Worm (Caenorhabditis elegans) whole organism, L1 larva: ENCODE measurements around the gene twk-45.

Experiments
- C16A3.4 ChIP-seq: fragments of 150-350 bp; optimal IDR thresholded peaks from 2 replicates; lab custom pipeline; 2014; ENCODE audit warnings: missing biosample characterization, missing genetic modification characterization
- alr-1 ChIP-seq: fragments of 200-800 bp; sonication (Bioruptor generic); optimal IDR thresholded peaks from 2 replicates; lab custom pipeline; 2018; ENCODE audit warnings: borderline replicate concordance, mild to moderate bottlenecking, missing genetic modification characterization, missing compliant biosample characterization
- ceh-82 ChIP-seq, 3 experiments: fragments of 150-350 bp in 1 of 3; sonication (generic microtip) in 2 of 3; optimal IDR thresholded peaks; 2 replicates each; lab custom pipeline; 2014 to 2017; ENCODE audit warnings: missing biosample characterization in 3 of 3, missing genetic modification characterization in 3 of 3
- ceh-90 ChIP-seq: sonication (generic microtip); optimal IDR thresholded peaks from 2 replicates; lab custom pipeline; 2016; ENCODE audit warnings: missing genetic modification characterization, missing compliant biosample characterization
- dpl-1 ChIP-seq, 3 experiments: fragments of 150-350 bp in 2 of 3; sonication (generic microtip) in 1 of 3; optimal IDR thresholded peaks; 2 replicates each; lab custom pipeline; 2014 to 2017; ENCODE audit warnings: missing biosample characterization in 3 of 3, missing genetic modification characterization in 3 of 3, missing genetic modification reagents in 3 of 3
- dsc-1 ChIP-seq: sonication (generic microtip); optimal IDR thresholded peaks from 2 replicates; lab custom pipeline; 2016; ENCODE audit warnings: mild to moderate bottlenecking, missing genetic modification characterization, missing compliant biosample characterization
- efl-1 ChIP-seq, 4 experiments: fragments of 150-350 bp; optimal IDR thresholded peaks in 3 of 4; peaks in 1 of 4; 1 replicate in 1 of 4; 2 replicates in 3 of 4; lab custom pipeline; 2014; ENCODE audit warnings: missing biosample characterization in 2 of 4, missing genetic modification characterization in 2 of 4, missing genetic modification reagents in 2 of 4
- efl-3 ChIP-seq: fragments of 200-800 bp; sonication (Bioruptor generic); optimal IDR thresholded peaks from 2 replicates; lab custom pipeline; 2018; ENCODE audit warnings: mild to moderate bottlenecking, missing genetic modification characterization, missing compliant biosample characterization
- egl-13 ChIP-seq: sonication (generic microtip); optimal IDR thresholded peaks from 2 replicates; lab custom pipeline; 2016; ENCODE audit warnings: missing genotype, missing genetic modification reagents, missing genetic modification characterization, missing compliant biosample characterization
- egl-27 ChIP-seq, 2 experiments: fragments of 150-350 bp in 1 of 2; sonication (generic microtip); optimal IDR thresholded peaks; 3 replicates each; lab custom pipeline; 2017 to 2018; ENCODE audit warnings: missing biosample characterization in 2 of 2, missing genetic modification characterization in 2 of 2, missing genetic modification reagents in 2 of 2
- fkh-4 ChIP-seq: sonication (generic microtip); optimal IDR thresholded peaks from 2 replicates; lab custom pipeline; 2016; ENCODE audit warnings: missing compliant biosample characterization, missing genetic modification characterization, borderline replicate concordance
- fos-1 ChIP-seq: fragments of 150-350 bp; optimal IDR thresholded peaks from 2 replicates; lab custom pipeline; 2014; ENCODE audit warnings: missing biosample characterization, missing genetic modification characterization
- hlh-4 ChIP-seq: sonication (generic microtip); optimal IDR thresholded peaks from 2 replicates; lab custom pipeline; 2016; ENCODE audit warnings: mild to moderate bottlenecking, missing genetic modification characterization, missing compliant biosample characterization
- jun-1 ChIP-seq: fragments of 150-350 bp; optimal IDR thresholded peaks from 2 replicates; lab custom pipeline; 2014; ENCODE audit warnings: missing biosample characterization, missing genetic modification reagents, missing genetic modification characterization
- lin-15B ChIP-seq: fragments of 150-350 bp; sonication (generic microtip); optimal IDR thresholded peaks from 3 replicates; lab custom pipeline; 2014; ENCODE audit warnings: missing biosample characterization, missing genetic modification characterization
- lin-39 ChIP-seq: fragments of 150-350 bp; optimal IDR thresholded peaks from 2 replicates; lab custom pipeline; 2014; ENCODE audit warnings: missing biosample characterization, missing genetic modification reagents, missing genetic modification characterization
- lir-3 ChIP-seq: sonication (generic microtip); optimal IDR thresholded peaks from 2 replicates; lab custom pipeline; 2016; ENCODE audit warnings: mild to moderate bottlenecking, missing genetic modification characterization, moderate library complexity, missing compliant biosample characterization; ENCODE audit not compliant: poor library complexity
- nhr-19 ChIP-seq: fragments of 200-800 bp; sonication (Bioruptor generic); conservative IDR thresholded peaks from 2 replicates; pipeline ENCODE4 v1.3.6; 2022; ENCODE audit warnings: missing genetic modification characterization, missing compliant biosample characterization
- nhr-20 ChIP-seq: sonication (generic microtip); optimal IDR thresholded peaks from 2 replicates; lab custom pipeline; 2016; ENCODE audit warnings: mild to moderate bottlenecking, missing genetic modification characterization, missing compliant biosample characterization
- nhr-28 ChIP-seq: fragments of 150-350 bp; optimal IDR thresholded peaks from 2 replicates; lab custom pipeline; 2014; ENCODE audit warnings: missing biosample characterization, missing genetic modification characterization
- nhr-47 ChIP-seq: sonication (generic microtip); optimal IDR thresholded peaks from 2 replicates; lab custom pipeline; 2016; ENCODE audit warnings: mild to moderate bottlenecking, missing genetic modification characterization, moderate library complexity, missing compliant biosample characterization
- nhr-76 ChIP-seq: sonication (generic microtip); optimal IDR thresholded peaks from 2 replicates; lab custom pipeline; 2017; ENCODE audit warnings: missing biosample characterization, missing genetic modification characterization
- nhr-77 ChIP-seq: fragments of 150-350 bp; optimal IDR thresholded peaks from 2 replicates; lab custom pipeline; 2014; ENCODE audit warnings: missing biosample characterization, missing genetic modification characterization
- nhr-90 ChIP-seq: sonication (generic microtip); optimal IDR thresholded peaks from 2 replicates; lab custom pipeline; 2016; ENCODE audit warnings: mild to moderate bottlenecking, missing genetic modification characterization, missing compliant biosample characterization; ENCODE audit not compliant: poor library complexity
- skn-1 ChIP-seq: fragments of 150-350 bp; optimal IDR thresholded peaks from 2 replicates; lab custom pipeline; 2014; ENCODE audit warnings: missing biosample characterization, missing genetic modification characterization
- snu-23 ChIP-seq: sonication (generic microtip); optimal IDR thresholded peaks from 2 replicates; lab custom pipeline; 2016; ENCODE audit warnings: missing genetic modification characterization, missing compliant biosample characterization
- sup-37 ChIP-seq: fragments of 200-800 bp; sonication (Bioruptor generic); optimal IDR thresholded peaks from 2 replicates; lab custom pipeline; 2018; ENCODE audit warnings: mild to moderate bottlenecking, missing genetic modification characterization, missing compliant biosample characterization
- tlp-1 ChIP-seq: fragments of 150-350 bp; optimal IDR thresholded peaks from 2 replicates; lab custom pipeline; 2014; ENCODE audit warnings: missing biosample characterization, missing genetic modification characterization
- unc-130 ChIP-seq: fragments of 150-350 bp; optimal IDR thresholded peaks from 2 replicates; lab custom pipeline; 2017; ENCODE audit warnings: missing biosample characterization, missing genetic modification characterization, inconsistent platforms
- unc-30 ChIP-seq: sonication (generic microtip); optimal IDR thresholded peaks from 2 replicates; lab custom pipeline; 2017; ENCODE audit warnings: missing biosample characterization, missing genetic modification characterization
- unc-86 ChIP-seq: sonication (generic microtip); optimal IDR thresholded peaks from 2 replicates; lab custom pipeline; 2016; ENCODE audit warnings: missing genetic modification characterization, missing compliant biosample characterization
- xbp-1 ChIP-seq: sonication (generic microtip); optimal IDR thresholded peaks from 2 replicates; lab custom pipeline; 2016; ENCODE audit warnings: missing genetic modification characterization, missing compliant biosample characterization
- zip-4 ChIP-seq: fragments of 200-800 bp; sonication (Bioruptor generic); optimal IDR thresholded peaks from 2 replicates; lab custom pipeline; 2018; ENCODE audit warnings: mild to moderate bottlenecking, missing genetic modification characterization, moderate library complexity, missing compliant biosample characterization
- ztf-11 ChIP-seq, 2 experiments: sonication (generic microtip); optimal IDR thresholded peaks; 2 replicates each; lab custom pipeline; 2016 to 2017; ENCODE audit warnings: missing genetic modification characterization in 2 of 2, missing biosample characterization in 1 of 2, missing compliant biosample characterization in 1 of 2
- ztf-4 ChIP-seq: fragments of 150-350 bp; optimal IDR thresholded peaks from 2 replicates; lab custom pipeline; 2014; ENCODE audit warnings: missing biosample characterization, missing genetic modification characterization

Gene twk-45

ce11 chrIII:2834363-2834762 lies 32.7 kb upstream of the twk-45 start, which contains the start of gene txdc-17:
TSS of gene txdc-17 (plus strand) at chrIII:2834663.
- TF ChIP-seq C16A3.4 (tag; lab: Kevin White, UChicago), result no peak
- TF ChIP-seq fos-1, result no peak
- TF ChIP-seq egl-13 (tag; lab: Kevin White, UChicago), result no peak
- TF ChIP-seq, all 84 proteins: peak for 0

DNA sequence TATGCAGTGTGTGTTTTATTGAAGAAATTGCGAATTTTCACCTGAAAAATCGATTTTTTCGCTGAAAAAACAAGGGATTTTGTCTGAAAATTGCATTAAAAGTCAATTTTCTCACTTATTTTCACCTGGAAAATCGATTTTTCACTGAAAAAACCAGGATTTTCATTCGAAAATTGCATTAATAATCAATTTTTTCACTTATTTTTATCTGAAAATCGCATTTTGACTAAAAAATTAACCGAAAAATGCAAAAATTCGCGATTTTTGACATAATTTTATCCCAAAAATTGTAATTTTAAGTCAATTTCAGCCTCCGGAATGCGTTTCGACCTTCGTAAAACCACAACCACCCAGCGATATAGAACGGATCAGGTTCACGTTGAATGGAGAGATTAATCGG lies 30.8 kb upstream of the twk-45 start, which contains the start of gene Y71H2AM.29:
TSS of gene Y71H2AM.29 (plus strand) at position 301 of the 400 bp plus-strand sequence.
- TF ChIP-seq tlp-1 (tag; lab: Kevin White, UChicago), result no peak
- TF ChIP-seq nhr-20, result no peak
- TF ChIP-seq lin-15B, result no peak
- TF ChIP-seq ztf-11 (tag; optimal IDR thresholded peaks at IDR 0.05; lab: Kevin White, UChicago), result no peak
- no peak for TF ChIP-seq nhr-19 (GFP tag; lab: Robert Waterston, UW)
- no peak for TF ChIP-seq nhr-47 (tag; lab: Kevin White, UChicago)
- no peak for TF ChIP-seq nhr-28 (tag; lab: Kevin White, UChicago)
- no peak for TF ChIP-seq ceh-90 (tag; lab: Kevin White, UChicago)
- TF ChIP-seq, all 84 proteins: peak for 0

DNA sequence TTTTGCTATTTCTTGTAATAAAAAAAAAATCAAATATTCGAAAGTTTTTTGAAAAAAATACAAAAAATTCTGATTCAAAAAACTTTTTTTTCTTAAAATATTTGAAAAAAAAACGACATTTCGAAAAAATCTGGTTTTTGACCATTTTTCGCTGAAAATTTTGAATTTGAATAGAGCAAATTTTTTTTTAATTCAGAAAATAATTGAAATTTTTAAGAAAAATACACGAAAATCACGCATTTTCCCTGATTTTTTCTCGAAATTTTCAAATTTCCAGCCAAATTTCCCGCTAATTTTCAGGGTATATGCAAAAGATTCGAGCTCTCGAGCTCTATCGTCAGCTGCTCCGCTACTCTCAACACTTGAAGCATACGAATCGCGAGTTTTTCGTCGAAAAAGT lies 25.1 kb upstream of the twk-45 start, which contains the start of gene Y71H2AM.1:
TSS of gene Y71H2AM.1 (plus strand) at position 301 of the 400 bp plus-strand sequence.
- TF ChIP-seq dpl-1 (GFP tag; optimal IDR thresholded peaks at IDR 0.05; lab: Kevin White, UChicago), result no peak
- TF ChIP-seq unc-30, result no peak
- TF ChIP-seq nhr-76 (tag; lab: Kevin White, UChicago), result no peak
- no peak for TF ChIP-seq dsc-1 (tag; lab: Kevin White, UChicago)
- no peak for TF ChIP-seq sup-37 (GFP tag; lab: Kevin White, UChicago)
- TF ChIP-seq nhr-28 (tag; lab: Kevin White, UChicago), result no peak
- no peak for TF ChIP-seq unc-130
- TF ChIP-seq snu-23 (GFP tag; lab: Kevin White, UChicago), result no peak
- TF ChIP-seq efl-3 (GFP tag; lab: Kevin White, UChicago), result no peak
- no peak for TF ChIP-seq skn-1 (tag; lab: Kevin White, UChicago)
- no peak for TF ChIP-seq ceh-82 (tag; optimal IDR thresholded peaks at IDR 0.05; lab: Kevin White, UChicago)
- no peak for TF ChIP-seq nhr-20

DNA sequence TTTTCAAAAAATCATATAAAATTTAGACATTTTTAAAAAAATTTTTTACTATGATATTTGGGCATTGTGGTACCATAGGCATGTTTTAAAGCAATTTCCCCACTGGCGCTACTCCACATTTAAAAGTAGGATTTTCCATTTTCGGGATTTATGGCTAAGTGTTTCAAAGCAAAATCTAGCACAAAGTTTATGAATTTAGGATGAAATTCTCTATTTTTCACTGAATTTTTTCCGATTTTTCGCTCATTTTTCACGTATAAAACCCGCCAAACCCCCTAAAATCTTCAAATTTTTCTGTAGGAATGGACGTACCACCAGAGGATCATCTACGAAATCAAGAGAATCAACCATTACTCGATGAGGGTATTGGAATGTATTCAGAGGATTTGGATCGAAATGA lies 17.3 kb upstream of the twk-45 start, which contains the start of gene pipp-4P:
TSS of gene pipp-4P (plus strand) at position 301 of the 400 bp plus-strand sequence.
- TF ChIP-seq alr-1 (tag; lab: Kevin White, UChicago) (no peak), nhr-76 (tag; lab: Kevin White, UChicago) (no peak), ztf-4 (tag; lab: Kevin White, UChicago) (no peak), nhr-77 (no peak), hlh-4 (no peak), fkh-4 (tag; lab: Kevin White, UChicago) (no peak)

ce11 chrIII:2817847-2818246 lies 16.1 kb upstream of the twk-45 start:
- no peak for TF ChIP-seq lir-3
- TF ChIP-seq egl-13 (tag; lab: Kevin White, UChicago), result no peak
- no peak for TF ChIP-seq nhr-47 (tag; lab: Kevin White, UChicago)
- no peak for TF ChIP-seq ceh-82 (tag; optimal IDR thresholded peaks at IDR 0.05; lab: Kevin White, UChicago)
- no peak for TF ChIP-seq fkh-4 (tag; lab: Kevin White, UChicago)
- no peak for TF ChIP-seq egl-27 (tag; optimal IDR thresholded peaks at IDR 0.05; lab: Kevin White, UChicago)
- no peak for TF ChIP-seq efl-1 (optimal IDR thresholded peaks at IDR 0.05; lab: Kevin White, UChicago)
- TF ChIP-seq efl-1 (GFP tag; optimal IDR thresholded peaks at IDR 0.05 in 1 of 2; lab: Kevin White, UChicago), result no peak
- no peak for TF ChIP-seq nhr-77
- no peak for TF ChIP-seq jun-1 (tag; lab: Kevin White, UChicago)
- no peak for TF ChIP-seq unc-30
- TF ChIP-seq nhr-90 (tag; lab: Kevin White, UChicago), result no peak
- no peak for TF ChIP-seq zip-4 (GFP tag; lab: Kevin White, UChicago)
- TF ChIP-seq lin-39 (tag; lab: Kevin White, UChicago), result no peak
- TF ChIP-seq lin-15B, result no peak
- TF ChIP-seq fos-1, result no peak
- TF ChIP-seq unc-86 (tag; lab: Kevin White, UChicago), result no peak
- TF ChIP-seq xbp-1, result no peak
